Fruit fly (Drosophila melanogaster): ENCODE results near the gene Nufip.
A peak's percentile ranks its signal among the peaks of the same experiment; 100 is the strongest.

The Nufip gene

dm6 chr3L:18763486-18764436 lies 15.6 kb upstream of the Nufip start (continued):
- TF ChIP-seq Hmx (GFP tag; optimal IDR thresholded peaks at IDR 0.05) (no peak), Oli (tag; optimal IDR thresholded peaks at IDR 0.05) (no peak), CG9727 (GFP tag; optimal IDR thresholded peaks at IDR 0.05) (no peak), CG13894 (tag; optimal IDR thresholded peaks at IDR 0.05) (no peak), CG14860 (GFP tag; IDR thresholded peaks at IDR 0.05; ENCODE audit: partially characterized antibody) (no peak), Nf-YB (GFP tag; optimal IDR thresholded peaks at IDR 0.05) (no peak), chm (GFP tag; IDR thresholded peaks at IDR 0.05) (peak; percentile 43; the same call in 1 of the 2 replicates), Dfd (GFP tag; optimal IDR thresholded peaks at IDR 0.05) (peak in 1 of 2 experiments; percentile 88), CG4360 (GFP tag; IDR thresholded peaks at IDR 0.05) (peak; percentile 71), CG10654 (GFP tag; optimal IDR thresholded peaks at IDR 0.05) (no peak), B-H2 (GFP tag; optimal IDR thresholded peaks at IDR 0.05) (no peak), CG10543 (GFP tag; optimal IDR thresholded peaks at IDR 0.05) (no peak), ken (GFP tag; IDR thresholded peaks at IDR 0.05) (0 out of 3 replicates have a peak, but pooled peaks have one; percentile 13), stc (GFP tag; IDR thresholded peaks at IDR 0.05) (no peak), dimm (GFP tag; IDR thresholded peaks at IDR 0.05) (no peak), CG2712 (tag; optimal IDR thresholded peaks at IDR 0.05) (no peak), CG17361 (GFP tag; IDR thresholded peaks at IDR 0.05) (no peak), bowl (GFP tag; IDR thresholded peaks at IDR 0.05) (0 out of 2 replicates have a peak, but pooled peaks have one; percentile 33), caup (GFP tag; optimal IDR thresholded peaks at IDR 0.05; ENCODE audit: severe bottlenecking) (no peak), Pdp1 (GFP tag; optimal IDR thresholded peaks at IDR 0.05) (no peak), gce (GFP tag; IDR thresholded peaks at IDR 0.05) (0 out of 3 replicates have a peak, but pooled peaks have one; percentile 7), ase (GFP tag; IDR thresholded peaks at IDR 0.05) (0 out of 3 replicates have a peak, but pooled peaks have one; percentile 36), Ets65A (GFP tag) (peak; percentile 88), Trl (optimal IDR thresholded peaks at IDR 0.05) (no peak), Trl (GFP tag; optimal IDR thresholded peaks at IDR 0.05) (no peak), slbo (GFP tag; IDR thresholded peaks at IDR 0.05) (0 out of 2 replicates have a peak, but pooled peaks have one; percentile 4), unc-4 (GFP tag; IDR thresholded peaks at IDR 0.05; ENCODE audit: partially characterized antibody) (no peak), sqz (GFP tag; optimal IDR thresholded peaks at IDR 0.05) (no peak), ftz-f1 (GFP tag; optimal IDR thresholded peaks at IDR 0.05) (no peak), CG9609 (GFP tag; optimal IDR thresholded peaks at IDR 0.05) (no peak), ssp (GFP tag; IDR thresholded peaks at IDR 0.05) (no peak), Ets97D (GFP tag; optimal IDR thresholded peaks at IDR 0.05) (no peak), pros (GFP tag; optimal IDR thresholded peaks at IDR 0.05) (no peak), CG12299 (tag; optimal IDR thresholded peaks at IDR 0.05) (no peak), CG18619 (GFP tag; optimal IDR thresholded peaks at IDR 0.05) (no peak)

- no peak for TF ChIP-seq CG4404 (GFP tag; IDR thresholded peaks at IDR 0.05)
- TF ChIP-seq CG9437 (GFP tag; optimal IDR thresholded peaks at IDR 0.05): no peak
- peak in 1 of 2 experiments; percentile 27 for TF ChIP-seq eve (GFP tag; optimal IDR thresholded peaks at IDR 0.05)
- TF ChIP-seq chinmo (GFP tag; IDR thresholded peaks at IDR 0.05; ENCODE audit: partially characterized antibody): 0 out of 4 replicates have a peak, but pooled peaks have one; percentile 68
Observed at dm6 chr3L:18761728-18762127, 13.6 kb upstream of the Nufip start.

Measured in whole organism, embryonic.